Worm (Caenorhabditis elegans): ENCODE results near the gene clh-5.

Gene clh-5

DNA sequence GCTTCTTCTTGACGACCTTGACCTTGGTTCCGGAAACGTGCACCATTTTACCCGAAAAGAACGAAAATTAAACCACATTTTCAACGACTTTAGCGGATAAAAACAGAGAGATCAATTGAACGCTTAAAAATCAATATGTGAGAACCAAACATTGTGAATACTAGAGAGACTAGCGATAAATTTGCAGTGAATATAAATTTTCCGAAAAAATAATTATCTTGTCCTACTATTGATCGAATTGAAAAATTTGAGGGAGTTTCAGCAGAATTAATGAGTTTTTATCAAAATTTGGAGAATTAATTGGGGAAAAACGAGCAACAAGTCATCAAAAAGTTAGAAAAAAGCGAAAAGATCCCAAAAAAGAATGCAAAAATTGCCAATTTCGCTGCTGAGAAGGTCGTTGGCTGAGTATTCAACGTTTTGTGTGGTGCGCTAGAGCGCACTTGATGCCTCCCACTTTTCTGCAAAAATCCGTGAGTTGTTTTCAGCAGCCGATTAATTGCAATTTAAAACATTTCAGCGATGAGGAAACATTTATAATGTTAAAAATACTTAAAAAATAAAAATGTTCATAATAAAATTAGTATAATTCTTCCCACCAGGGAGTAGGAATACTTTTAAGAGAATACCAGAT, 41.3 kb downstream of the clh-5 start, which contains the start of gene rpl-32 (continued):
- peak; percentile 26 for TF ChIP-seq ZK185.1 (tag; optimal IDR thresholded peaks at IDR 0.05; ENCODE audit: poor library complexity, severe bottlenecking)
- TF ChIP-seq aptf-2 (GFP tag; conservative IDR thresholded peaks at IDR 0.05) = no peak
- TF ChIP-seq rpc-1 (optimal IDR thresholded peaks at IDR 0.05) = no peak
- TF ChIP-seq rpc-1 (tag; optimal IDR thresholded peaks at IDR 0.05) = no peak
- TF ChIP-seq sea-2 (GFP tag; IDR thresholded peaks at IDR 0.05) = no peak
- no peak for TF ChIP-seq F22D6.2 (tag; optimal IDR thresholded peaks at IDR 0.05)
- no peak for TF ChIP-seq F52B5.7 (tag; optimal IDR thresholded peaks at IDR 0.05)
- TF ChIP-seq ceh-79 (tag; optimal IDR thresholded peaks at IDR 0.05) = no peak
- no peak for TF ChIP-seq Y53F4B.3 (GFP tag; IDR thresholded peaks at IDR 0.05)
- peak; percentile 9 for TF ChIP-seq dpl-1 (GFP tag; optimal IDR thresholded peaks at IDR 0.05)
- no peak for TF ChIP-seq attf-6 (GFP tag; IDR thresholded peaks at IDR 0.05)
- TF ChIP-seq Y95B8A.8 (GFP tag; IDR thresholded peaks at IDR 0.05) = no peak
- no peak for TF ChIP-seq lsy-27 (tag; optimal IDR thresholded peaks at IDR 0.05; ENCODE audit: borderline replicate concordance, insufficient read depth)
- peak; percentile 61 for TF ChIP-seq madf-10 (tag; optimal IDR thresholded peaks at IDR 0.05)
- TF ChIP-seq pha-4 (tag; optimal IDR thresholded peaks at IDR 0.05) = no peak
- TF ChIP-seq athp-1 (tag; optimal IDR thresholded peaks at IDR 0.05) = no peak
- 0 out of 2 replicates have a peak, but pooled peaks have one; percentile 6 for TF ChIP-seq egrh-3 (GFP tag; IDR thresholded peaks at IDR 0.05)
- peak; percentile 19 for TF ChIP-seq K12H6.12 (tag; optimal IDR thresholded peaks at IDR 0.05)
- peak; percentile 95 for TF ChIP-seq mcd-1 (GFP tag; IDR thresholded peaks at IDR 0.05)
- TF ChIP-seq Y56A3A.18 (GFP tag; IDR thresholded peaks at IDR 0.05) = no peak
- TF ChIP-seq rec-8 (tag; optimal IDR thresholded peaks at IDR 0.05) = no peak
- peak in 1 of 3 experiments; percentile 55 for TF ChIP-seq lin-35 (GFP tag; optimal IDR thresholded peaks at IDR 0.05)
- no peak for TF ChIP-seq ekl-4 (GFP tag; IDR thresholded peaks at IDR 0.05)
- no peak for TF ChIP-seq C06A6.2 (GFP tag; conservative IDR thresholded peaks at IDR 0.05)
- peak; percentile 57 for TF ChIP-seq nhr-80 (tag; optimal IDR thresholded peaks at IDR 0.05)
- peak; percentile 62 for TF ChIP-seq ceh-91 (GFP tag; IDR thresholded peaks at IDR 0.05)
- TF ChIP-seq bed-1 (GFP tag; IDR thresholded peaks at IDR 0.05) = no peak
- TF ChIP-seq snpc-1.3 (tag; optimal IDR thresholded peaks at IDR 0.05; ENCODE audit: insufficient read depth) = peak; percentile 71
- TF ChIP-seq lin-26 (GFP tag; IDR thresholded peaks at IDR 0.05) = no peak
- TF ChIP-seq atf-7 (tag; optimal IDR thresholded peaks at IDR 0.05) = no peak
- TF ChIP-seq F10E7.11 (tag; optimal IDR thresholded peaks at IDR 0.05) = no peak
- TF ChIP-seq madf-3 (GFP tag; IDR thresholded peaks at IDR 0.05) = no peak

DNA sequence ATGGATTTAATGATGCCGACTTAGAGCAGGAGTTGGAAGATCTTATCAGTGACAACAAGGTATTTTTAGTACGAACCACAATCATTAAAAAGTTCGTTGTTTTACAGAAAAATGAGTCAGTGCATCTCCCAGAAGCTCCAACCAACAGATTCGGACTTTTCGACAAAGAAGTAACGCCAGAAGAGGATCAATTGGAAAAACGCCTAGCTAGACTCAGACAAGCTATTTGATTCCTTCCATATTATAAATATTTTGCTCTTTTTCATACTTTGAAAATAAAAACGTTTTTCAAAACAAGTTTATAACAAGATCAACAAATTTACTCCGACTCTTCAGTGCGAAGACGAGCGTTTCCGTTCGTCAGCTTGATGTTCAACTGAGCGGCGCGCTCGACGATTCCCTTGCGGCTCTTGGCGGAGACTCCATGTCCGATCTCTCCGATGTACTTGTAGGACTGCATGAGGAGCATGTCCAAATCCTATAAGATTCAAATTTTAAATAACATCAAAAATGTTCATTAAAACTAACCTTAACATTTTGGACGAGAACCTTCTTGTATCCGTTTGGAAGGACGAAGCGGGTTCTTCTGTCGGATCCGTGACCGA, 42.1 kb downstream of the clh-5 start:
- TF ChIP-seq somi-1 (GFP tag; optimal IDR thresholded peaks at IDR 0.05) (peak; percentile 32), lsy-27 (tag; optimal IDR thresholded peaks at IDR 0.05; ENCODE audit: borderline replicate concordance, insufficient read depth) (no peak), Y79H2A.3 (GFP tag; conservative IDR thresholded peaks at IDR 0.05) (no peak), ceh-40 (GFP tag; IDR thresholded peaks at IDR 0.05) (0 out of 2 replicates have a peak, but pooled peaks have one; percentile 27), ztf-25 (GFP tag; IDR thresholded peaks at IDR 0.05) (no peak), pha-4 (tag; optimal IDR thresholded peaks at IDR 0.05) (no peak), rpc-1 (optimal IDR thresholded peaks at IDR 0.05) (no peak), rpc-1 (tag; optimal IDR thresholded peaks at IDR 0.05) (no peak), nhr-90 (tag; optimal IDR thresholded peaks at IDR 0.05) (peak; percentile 29), dpl-1 (GFP tag; optimal IDR thresholded peaks at IDR 0.05) (no peak), lir-1 (GFP tag; conservative IDR thresholded peaks at IDR 0.05) (no peak), nfya-1 (tag; optimal IDR thresholded peaks at IDR 0.05; ENCODE audit: borderline replicate concordance, insufficient read depth) (no peak), B0336.3 (GFP tag; IDR thresholded peaks at IDR 0.05) (peak; percentile 95), athp-1 (tag; optimal IDR thresholded peaks at IDR 0.05) (peak; percentile 81), ekl-4 (GFP tag; IDR thresholded peaks at IDR 0.05) (peak; percentile 87), egl-44 (GFP tag; IDR thresholded peaks at IDR 0.05) (peak; percentile 55; the same call in 1 of the 2 replicates), ceh-27 (GFP tag; optimal IDR thresholded peaks at IDR 0.05) (no peak), lsl-1 (GFP tag; optimal IDR thresholded peaks at IDR 0.05) (peak; percentile 57), tlf-1 (GFP tag; optimal IDR thresholded peaks at IDR 0.05) (peak; percentile 80), lin-35 (GFP tag; optimal IDR thresholded peaks at IDR 0.05) (peak in 1 of 3 experiments; percentile 43), hlh-26 (GFP tag; conservative IDR thresholded peaks at IDR 0.05) (no peak), atf-7 (tag; optimal IDR thresholded peaks at IDR 0.05) (no peak), ceh-100 (GFP tag; IDR thresholded peaks at IDR 0.05) (peak; percentile 60; the same call in 1 of the 2 replicates)
